Worm (Caenorhabditis elegans) whole organism, mixed stage, embryonic: Measurements from ENCODE around the gene Y39A1A.22.

Source experiments
- elt-3 ChIP-seq: fragments of 150-350 bp; optimal IDR thresholded peaks from 2 replicates; lab custom pipeline; 2014; ENCODE audit warnings: missing biosample characterization, missing genetic modification characterization
- lsy-2 ChIP-seq: fragments of 150-350 bp; optimal IDR thresholded peaks from 2 replicates; lab custom pipeline; 2014; ENCODE audit warnings: missing biosample characterization, missing genetic modification characterization
- nhr-237 ChIP-seq: fragments of 150-350 bp; optimal IDR thresholded peaks from 2 replicates; lab custom pipeline; 2014; ENCODE audit warnings: missing biosample characterization, missing genetic modification characterization
- sptf-1 ChIP-seq: sonication (generic microtip); optimal IDR thresholded peaks from 2 replicates; lab custom pipeline; 2017; ENCODE audit warnings: mild to moderate bottlenecking, missing genetic modification characterization, moderate library complexity, missing compliant biosample characterization

ce11 chrIII:10709676-10710075, 2.8 kb upstream of the Y39A1A.22 start:
- TF ChIP-seq elt-3 (tag; lab: Kevin White, UChicago) (no peak), lsy-2 (no peak), nhr-237 (no peak), sptf-1 (no peak)
